Fruit fly (Drosophila melanogaster): ENCODE data around the gene RpS14a.

The RpS14a gene

dm6 chrX:7967052-7967847 is 33.7 kb downstream of the RpS14a start:
- TF ChIP-seq h (optimal IDR thresholded peaks at IDR 0.05) (no peak), psq (optimal IDR thresholded peaks at IDR 0.05) (no peak), Sin3A (optimal IDR thresholded peaks at IDR 0.05) (no peak), insv (optimal IDR thresholded peaks at IDR 0.05) (no peak), ttk (optimal IDR thresholded peaks at IDR 0.05) (no peak), Myc (optimal IDR thresholded peaks at IDR 0.05) (no peak)

dm6 chrX:7967848-7968143 is 34.3 kb downstream of the RpS14a start:
- TF ChIP-seq psq (optimal IDR thresholded peaks at IDR 0.05), result no peak
- TF ChIP-seq ttk (optimal IDR thresholded peaks at IDR 0.05), result no peak

- TF ChIP-seq Sin3A (optimal IDR thresholded peaks at IDR 0.05) (no peak), ttk (optimal IDR thresholded peaks at IDR 0.05) (no peak), insv (optimal IDR thresholded peaks at IDR 0.05) (no peak), psq (optimal IDR thresholded peaks at IDR 0.05) (no peak), h (optimal IDR thresholded peaks at IDR 0.05) (no peak), Myc (optimal IDR thresholded peaks at IDR 0.05) (no peak)
Measured at dm6 chrX:7968215-7968799, 34.8 kb downstream of the RpS14a start, which contains the start of gene sws. Gene sws (minus strand): TSS chrX:7968236.

- TF ChIP-seq Myc (optimal IDR thresholded peaks at IDR 0.05) (no peak), ttk (optimal IDR thresholded peaks at IDR 0.05) (no peak), insv (optimal IDR thresholded peaks at IDR 0.05) (no peak), h (optimal IDR thresholded peaks at IDR 0.05) (no peak), psq (optimal IDR thresholded peaks at IDR 0.05) (no peak), Sin3A (optimal IDR thresholded peaks at IDR 0.05) (no peak)
Measured at dm6 chrX:7969188-7969829, 35.8 kb downstream of the RpS14a start.

dm6 chrX:7970396-7970795 is 36.9 kb downstream of the RpS14a start:
- TF ChIP-seq h (optimal IDR thresholded peaks at IDR 0.05) (no peak), Sin3A (optimal IDR thresholded peaks at IDR 0.05) (no peak), psq (optimal IDR thresholded peaks at IDR 0.05) (no peak), Myc (optimal IDR thresholded peaks at IDR 0.05) (no peak), insv (optimal IDR thresholded peaks at IDR 0.05) (no peak), ttk (optimal IDR thresholded peaks at IDR 0.05) (no peak)

dm6 chrX:7972363-7972942 is 38.9 kb downstream of the RpS14a start:
- TF ChIP-seq psq (optimal IDR thresholded peaks at IDR 0.05), result no peak

dm6 chrX:7973325-7973954 is 39.9 kb downstream of the RpS14a start:
- TF ChIP-seq insv (optimal IDR thresholded peaks at IDR 0.05), result no peak
- TF ChIP-seq ttk (optimal IDR thresholded peaks at IDR 0.05), result no peak
- no peak for TF ChIP-seq psq (optimal IDR thresholded peaks at IDR 0.05)
- no peak for TF ChIP-seq h (optimal IDR thresholded peaks at IDR 0.05)
- TF ChIP-seq Myc (optimal IDR thresholded peaks at IDR 0.05), result no peak
- TF ChIP-seq Sin3A (optimal IDR thresholded peaks at IDR 0.05), result no peak

dm6 chrX:7975516-7976257 is 42.1 kb downstream of the RpS14a start:
- TF ChIP-seq ttk (optimal IDR thresholded peaks at IDR 0.05) (no peak), h (optimal IDR thresholded peaks at IDR 0.05) (no peak), insv (optimal IDR thresholded peaks at IDR 0.05) (no peak), Sin3A (optimal IDR thresholded peaks at IDR 0.05) (no peak), psq (optimal IDR thresholded peaks at IDR 0.05) (no peak), Myc (optimal IDR thresholded peaks at IDR 0.05) (no peak)

- no peak for TF ChIP-seq psq (optimal IDR thresholded peaks at IDR 0.05)
- TF ChIP-seq insv (optimal IDR thresholded peaks at IDR 0.05), result no peak
- TF ChIP-seq h (optimal IDR thresholded peaks at IDR 0.05), result no peak
- no peak for TF ChIP-seq Myc (optimal IDR thresholded peaks at IDR 0.05)
- no peak for TF ChIP-seq ttk (optimal IDR thresholded peaks at IDR 0.05)
- TF ChIP-seq Sin3A (optimal IDR thresholded peaks at IDR 0.05), result no peak
Measured at dm6 chrX:7976976-7977834, 43.7 kb downstream of the RpS14a start.

dm6 chrX:7978027-7978426 is 44.5 kb downstream of the RpS14a start:
- TF ChIP-seq Myc (optimal IDR thresholded peaks at IDR 0.05), result no peak
- no peak for TF ChIP-seq insv (optimal IDR thresholded peaks at IDR 0.05)

- no peak for TF ChIP-seq Sin3A (optimal IDR thresholded peaks at IDR 0.05)
- no peak for TF ChIP-seq h (optimal IDR thresholded peaks at IDR 0.05)
- no peak for TF ChIP-seq ttk (optimal IDR thresholded peaks at IDR 0.05)
- no peak for TF ChIP-seq insv (optimal IDR thresholded peaks at IDR 0.05)
- no peak for TF ChIP-seq Myc (optimal IDR thresholded peaks at IDR 0.05)
- TF ChIP-seq psq (optimal IDR thresholded peaks at IDR 0.05), result no peak
Measured at dm6 chrX:7979202-7979601, 45.7 kb downstream of the RpS14a start.
